Fruit fly (Drosophila melanogaster) whole organism, embryonic: ENCODE data around the gene CG34269.

Source experiments
- Atf3 ChIP-seq: fragments of 200-800 bp; sonication (Bioruptor generic); optimal IDR thresholded peaks from 3 replicates; lab custom pipeline; 2016; ENCODE audit warnings: missing biosample characterization, missing genetic modification characterization
- BEAF-32 ChIP-seq: fragments of 200-800 bp; sonication (Bioruptor generic); optimal IDR thresholded peaks from 3 replicates; lab custom pipeline; 2017; ENCODE audit warnings: missing biosample characterization, missing genetic modification characterization, mild to moderate bottlenecking, moderate library complexity, missing genetic modification reagents
- CG10147 ChIP-seq: fragments of 200-800 bp; sonication (Bioruptor generic); optimal IDR thresholded peaks from 2 replicates; lab custom pipeline; 2019; ENCODE audit warnings: missing biosample characterization, mild to moderate bottlenecking, missing genetic modification characterization, moderate library complexity
- CG10267 ChIP-seq: fragments of 200-800 bp; sonication (Bioruptor generic); optimal IDR thresholded peaks from 2 replicates; lab custom pipeline; 2018; ENCODE audit warnings: missing biosample characterization, mild to moderate bottlenecking, missing genetic modification characterization, moderate library complexity
- CG11247 ChIP-seq: fragments of 200-800 bp; sonication (Bioruptor generic); IDR thresholded peaks from 2 replicates; pipeline ENCODE4 v1.3.6; 2022; ENCODE audit warnings: missing biosample characterization, missing genetic modification characterization
- CG11695 ChIP-seq: fragments of 200-800 bp; sonication (Bioruptor generic); IDR thresholded peaks from 3 replicates; pipeline ENCODE4 v1.3.6; 2022; ENCODE audit warnings: missing biosample characterization, missing genetic modification characterization
- CG12104 ChIP-seq: fragments of 200-800 bp; sonication (Bioruptor generic); optimal IDR thresholded peaks from 3 replicates; lab custom pipeline; 2016; ENCODE audit warnings: missing biosample characterization, missing genetic modification characterization
- CG12659 ChIP-seq: fragments of 200-800 bp; sonication (Bioruptor generic); optimal IDR thresholded peaks from 3 replicates; lab custom pipeline; 2017; ENCODE audit warnings: mild to moderate bottlenecking, missing biosample characterization, missing genetic modification reagents, missing genetic modification characterization
- CG14965 ChIP-seq: fragments of 200-800 bp; sonication (Bioruptor generic); optimal IDR thresholded peaks from 2 replicates; lab custom pipeline; 2016; ENCODE audit warnings: missing biosample characterization, missing genetic modification characterization, borderline replicate concordance
- CG15011 ChIP-seq: fragments of 200-800 bp; sonication (Bioruptor generic); optimal IDR thresholded peaks from 3 replicates; lab custom pipeline; 2018; ENCODE audit warnings: missing biosample characterization, mild to moderate bottlenecking, missing genetic modification characterization
- CG1603 ChIP-seq: fragments of 200-800 bp; sonication (Bioruptor generic); optimal IDR thresholded peaks from 2 replicates; lab custom pipeline; 2019; ENCODE audit warnings: missing biosample characterization, mild to moderate bottlenecking, missing genetic modification characterization, moderate library complexity
- CG1647 ChIP-seq: fragments of 200-800 bp; sonication (Bioruptor generic); optimal IDR thresholded peaks from 3 replicates; lab custom pipeline; 2016; ENCODE audit warnings: missing biosample characterization, missing genetic modification characterization
- CG17385 ChIP-seq: fragments of 200-800 bp; sonication (Bioruptor generic); optimal IDR thresholded peaks from 3 replicates; lab custom pipeline; 2018; ENCODE audit warnings: missing biosample characterization, mild to moderate bottlenecking, missing genetic modification characterization
- CG18262 ChIP-seq: fragments of 200-800 bp; optimal IDR thresholded peaks from 3 replicates; lab custom pipeline; 2019; ENCODE audit warnings: missing biosample characterization, mild to moderate bottlenecking, missing genetic modification characterization, moderate library complexity
- CG2116 ChIP-seq: fragments of 200-800 bp; sonication (Bioruptor generic); optimal IDR thresholded peaks from 3 replicates; lab custom pipeline; 2018; ENCODE audit warnings: missing biosample characterization, mild to moderate bottlenecking, missing genetic modification characterization
- CG31441 ChIP-seq: fragments of 200-800 bp; sonication (Bioruptor generic); IDR thresholded peaks from 2 replicates; pipeline ENCODE4 v1.3.6; 2022; ENCODE audit warnings: missing biosample characterization, missing genetic modification characterization
- CG3281 ChIP-seq: fragments of 200-800 bp; sonication (Bioruptor generic); optimal IDR thresholded peaks from 3 replicates; lab custom pipeline; 2017; ENCODE audit warnings: missing biosample characterization, mild to moderate bottlenecking, missing genetic modification characterization
- CG33213 ChIP-seq: fragments of 200-800 bp; sonication (Bioruptor generic); optimal IDR thresholded peaks from 3 replicates; lab custom pipeline; 2016; ENCODE audit warnings: missing biosample characterization, missing genetic modification characterization
- CG4328 ChIP-seq: fragments of 200-800 bp; sonication (Bioruptor generic); optimal IDR thresholded peaks from 3 replicates; lab custom pipeline; 2017; ENCODE audit warnings: missing biosample characterization, missing genetic modification reagents, missing genetic modification characterization
- CG6683 ChIP-seq: fragments of 200-800 bp; sonication (Bioruptor generic); optimal IDR thresholded peaks from 2 replicates; lab custom pipeline; 2017; ENCODE audit warnings: missing biosample characterization, mild to moderate bottlenecking, missing genetic modification characterization, missing genetic modification reagents
- CG9876 ChIP-seq: fragments of 200-800 bp; sonication (Bioruptor generic); optimal IDR thresholded peaks from 2 replicates; lab custom pipeline; 2016; ENCODE audit warnings: missing biosample characterization, missing genetic modification characterization
- CG9932 ChIP-seq: fragments of 200-800 bp; sonication (Bioruptor generic); IDR thresholded peaks from 2 replicates; pipeline ENCODE4 v1.3.6; 2022; ENCODE audit warnings: missing biosample characterization, missing genetic modification characterization
- E2f1 ChIP-seq: fragments of 200-800 bp; sonication (Bioruptor generic); IDR thresholded peaks from 2 replicates; pipeline ENCODE4 v1.3.6; 2022; ENCODE audit warnings: missing biosample characterization, missing genetic modification characterization
- Gug ChIP-seq: fragments of 200-800 bp; sonication (Bioruptor generic); IDR thresholded peaks from 4 replicates; pipeline ENCODE4 v1.3.6; 2022; ENCODE audit warnings: missing biosample characterization, missing genetic modification characterization
- H2.0 ChIP-seq: fragments of 200-800 bp; sonication (Bioruptor generic); IDR thresholded peaks from 2 replicates; pipeline ENCODE4 v1.3.6; 2022; ENCODE audit warnings: missing biosample characterization, missing genetic modification characterization
- HLH3B ChIP-seq: fragments of 200-800 bp; sonication (Bioruptor generic); IDR thresholded peaks from 2 replicates; pipeline ENCODE4 v1.3.6; 2022; ENCODE audit warnings: missing biosample characterization, missing genetic modification characterization
- Kr ChIP-seq: fragments of 200-800 bp; sonication (Bioruptor generic); optimal IDR thresholded peaks from 2 replicates; lab custom pipeline; 2017; ENCODE audit warnings: missing biosample characterization, mild to moderate bottlenecking, missing genetic modification characterization
- Lim3 ChIP-seq: fragments of 200-800 bp; sonication (Bioruptor generic); IDR thresholded peaks from 2 replicates; pipeline ENCODE4 v1.3.6; 2022; ENCODE audit warnings: missing biosample characterization, missing genetic modification characterization
- MESR4 ChIP-seq: fragments of 200-800 bp; sonication (Bioruptor generic); optimal IDR thresholded peaks from 2 replicates; lab custom pipeline; 2018; ENCODE audit warnings: missing biosample characterization, mild to moderate bottlenecking, missing genetic modification characterization, moderate library complexity
- Meics ChIP-seq: fragments of 200-800 bp; sonication (Bioruptor generic); optimal IDR thresholded peaks from 2 replicates; lab custom pipeline; 2017; ENCODE audit warnings: missing biosample characterization, mild to moderate bottlenecking, missing genetic modification characterization
- Poxn ChIP-seq: fragments of 200-800 bp; sonication (Bioruptor generic); IDR thresholded peaks from 2 replicates; pipeline ENCODE4 v1.3.6; 2022; ENCODE audit warnings: missing biosample characterization, missing genetic modification characterization
- cwo ChIP-seq: fragments of 200-800 bp; sonication (Bioruptor generic); optimal IDR thresholded peaks from 3 replicates; lab custom pipeline; 2017; ENCODE audit warnings: missing biosample characterization, missing genetic modification characterization, mild to moderate bottlenecking, moderate library complexity, missing genetic modification reagents
- da ChIP-seq: fragments of 200-800 bp; sonication (Bioruptor generic); optimal IDR thresholded peaks from 2 replicates; lab custom pipeline; 2016; ENCODE audit warnings: missing biosample characterization, missing genetic modification characterization
- dpn ChIP-seq, 2 experiments: fragments of 200-800 bp; sonication (Bioruptor generic); optimal IDR thresholded peaks; 3 replicates each; lab custom pipeline; 2016; ENCODE audit warnings: missing biosample characterization in 2 of 2, missing genetic modification characterization in 2 of 2
- fru ChIP-seq: fragments of >200 bp; optimal IDR thresholded peaks from 2 replicates; lab custom pipeline; 2017
- fu2 ChIP-seq: fragments of 200-800 bp; sonication (Bioruptor generic); optimal IDR thresholded peaks from 2 replicates; lab custom pipeline; 2016; ENCODE audit warnings: missing biosample characterization, missing genetic modification characterization
- h ChIP-seq: fragments of >200 bp; optimal IDR thresholded peaks from 2 replicates; lab custom pipeline; 2017
- ham ChIP-seq: fragments of 200-800 bp; sonication (Bioruptor generic); IDR thresholded peaks from 2 replicates; pipeline ENCODE4 v1.3.6; 2022; ENCODE audit warnings: missing biosample characterization, missing genetic modification characterization
- hb ChIP-seq: fragments of 200-800 bp; sonication (Bioruptor generic); IDR thresholded peaks from 3 replicates; pipeline ENCODE4 v1.3.6; 2022; ENCODE audit warnings: missing biosample characterization, missing genetic modification characterization; ENCODE audit not compliant: partially characterized antibody
- kni ChIP-seq: fragments of 200-800 bp; sonication (Bioruptor generic); optimal IDR thresholded peaks from 3 replicates; lab custom pipeline; 2017; ENCODE audit warnings: mild to moderate bottlenecking, missing biosample characterization, missing genetic modification reagents, missing genetic modification characterization
- lola ChIP-seq, 3 experiments: fragments of >200 bp in 2 of 3; fragments of 200-800 bp in 1 of 3; sonication (Bioruptor generic) in 1 of 3; optimal IDR thresholded peaks; 2 replicates each; lab custom pipeline; 2017 to 2019; ENCODE audit warnings: missing biosample characterization in 3 of 3, missing genetic modification characterization in 3 of 3, mild to moderate bottlenecking in 1 of 3, moderate library complexity in 1 of 3
- mam ChIP-seq: fragments of 200-800 bp; sonication (Bioruptor generic); optimal IDR thresholded peaks from 3 replicates; lab custom pipeline; 2016; ENCODE audit warnings: missing biosample characterization, missing genetic modification characterization
- mirr ChIP-seq: fragments of 200-800 bp; sonication (Bioruptor generic); optimal IDR thresholded peaks from 3 replicates; lab custom pipeline; 2018; ENCODE audit warnings: missing biosample characterization, mild to moderate bottlenecking, missing genetic modification characterization
- pfk ChIP-seq: fragments of 200-800 bp; sonication (Bioruptor generic); optimal IDR thresholded peaks from 2 replicates; lab custom pipeline; 2018; ENCODE audit warnings: missing biosample characterization, mild to moderate bottlenecking, missing genetic modification characterization, moderate library complexity
- repo ChIP-seq: fragments of 200-800 bp; sonication (Bioruptor generic); optimal IDR thresholded peaks from 2 replicates; lab custom pipeline; 2016; ENCODE audit warnings: missing biosample characterization, missing genetic modification characterization
- run ChIP-seq: fragments of 200-800 bp; sonication (Bioruptor generic); optimal IDR thresholded peaks from 3 replicates; lab custom pipeline; 2018; ENCODE audit warnings: missing biosample characterization, mild to moderate bottlenecking, missing genetic modification characterization
- sc ChIP-seq, 3 experiments: fragments of >200 bp in 2 of 3; fragments of 200-800 bp in 1 of 3; sonication (Bioruptor generic) in 1 of 3; optimal IDR thresholded peaks; 2 replicates in 2 of 3; 3 replicates in 1 of 3; lab custom pipeline; 2017; ENCODE audit warnings: mild to moderate bottlenecking in 1 of 3, missing biosample characterization in 1 of 3, missing genetic modification characterization in 1 of 3, missing genetic modification reagents in 1 of 3
- ssp ChIP-seq: fragments of 200-800 bp; sonication (Bioruptor generic); IDR thresholded peaks from 2 replicates; pipeline ENCODE4 v1.3.6; 2022; ENCODE audit warnings: missing biosample characterization, missing genetic modification characterization
- stc ChIP-seq: fragments of 200-800 bp; sonication (Bioruptor generic); IDR thresholded peaks from 2 replicates; pipeline ENCODE4 v1.3.6; 2022; ENCODE audit warnings: missing biosample characterization, missing genetic modification characterization
- unpg ChIP-seq: fragments of 200-800 bp; sonication (Bioruptor generic); optimal IDR thresholded peaks from 3 replicates; lab custom pipeline; 2018; ENCODE audit warnings: missing biosample characterization, mild to moderate bottlenecking, missing genetic modification characterization, moderate library complexity
- zf30C ChIP-seq: fragments of 200-800 bp; sonication (Bioruptor generic); optimal IDR thresholded peaks from 3 replicates; lab custom pipeline; 2018; ENCODE audit warnings: missing biosample characterization, mild to moderate bottlenecking, missing genetic modification characterization
- zfh1 ChIP-seq: fragments of 200-800 bp; sonication (Bioruptor generic); IDR thresholded peaks from 3 replicates; pipeline ENCODE4 v1.3.6; 2022; ENCODE audit warnings: missing biosample characterization, missing genetic modification characterization

The CG34269 gene

DNA sequence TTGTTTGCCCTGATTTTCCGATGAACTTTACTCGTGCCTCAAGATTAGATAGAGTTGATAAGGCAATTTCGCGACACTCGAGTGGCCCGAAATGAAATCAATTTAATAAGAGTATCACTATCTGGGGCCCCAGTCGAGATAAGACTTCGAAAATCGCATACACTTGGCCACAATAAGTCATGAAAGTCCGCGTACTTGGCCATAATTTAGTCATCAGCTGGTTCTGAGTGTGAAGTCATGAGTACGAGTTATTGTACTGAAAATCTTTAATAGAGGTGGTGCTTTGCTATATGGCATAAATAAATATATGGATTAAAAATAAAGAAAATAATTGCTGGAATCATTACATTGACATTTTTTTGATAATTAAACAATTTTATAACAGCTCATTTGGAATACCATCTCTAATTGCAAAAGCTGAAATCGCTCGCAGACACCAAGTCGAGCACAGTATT, 16.4 kb upstream of the CG34269 start (continued):
- no peak for TF ChIP-seq Poxn (GFP tag; lab: Robert Waterston, UW)
- TF ChIP-seq unpg: no peak
- TF ChIP-seq sc (optimal IDR thresholded peaks at IDR 0.05; lab: Kevin White, UChicago): no peak
- no peak for TF ChIP-seq sc (GFP tag; optimal IDR thresholded peaks at IDR 0.05; lab: Kevin White, UChicago)
- TF ChIP-seq CG2116 (GFP tag; lab: Kevin White, UChicago): no peak
- peak; percentile 64 for TF ChIP-seq mirr (GFP tag; lab: Kevin White, UChicago)
- TF ChIP-seq Kr (GFP tag; lab: Kevin White, UChicago): no peak
- peak; percentile 48 for TF ChIP-seq CG9932 (GFP tag; lab: Robert Waterston, UW)
- TF ChIP-seq CG14965 (GFP tag; lab: Kevin White, UChicago): no peak
- TF ChIP-seq CG10147 (GFP tag; lab: Kevin White, UChicago): no peak
- no peak for TF ChIP-seq mam (GFP tag; lab: Kevin White, UChicago)
- no peak for TF ChIP-seq H2.0
- TF ChIP-seq hb (GFP tag; lab: Robert Waterston, UW): no peak
- no peak for TF ChIP-seq CG11695
- TF ChIP-seq CG1647 (GFP tag; lab: Kevin White, UChicago): no peak
- no peak for TF ChIP-seq zf30C (GFP tag; lab: Kevin White, UChicago)
- no peak for TF ChIP-seq CG10267
- TF ChIP-seq CG1603 (tag; lab: Kevin White, UChicago): no peak
- no peak for TF ChIP-seq Gug (GFP tag; lab: Robert Waterston, UW)
- TF ChIP-seq kni (GFP tag; lab: Kevin White, UChicago): no peak
- TF ChIP-seq Lim3: no peak
- no peak for TF ChIP-seq run
- no peak for TF ChIP-seq MESR4 (GFP tag; lab: Kevin White, UChicago)
- no peak for TF ChIP-seq ssp
- no peak for TF ChIP-seq CG31441 (GFP tag; lab: Robert Waterston, UW)
- no peak for TF ChIP-seq BEAF-32
- no peak for TF ChIP-seq CG4328 (GFP tag; lab: Kevin White, UChicago)
- no peak for TF ChIP-seq da (GFP tag; lab: Kevin White, UChicago)
- TF ChIP-seq zfh1: no peak
- TF ChIP-seq repo (GFP tag; lab: Kevin White, UChicago): no peak
- TF ChIP-seq CG15011 (GFP tag; lab: Kevin White, UChicago): no peak
- TF ChIP-seq pfk: no peak
- no peak for TF ChIP-seq ham (GFP tag; lab: Robert Waterston, UW)
- TF ChIP-seq CG6683 (GFP tag; lab: Kevin White, UChicago): no peak
- no peak for TF ChIP-seq CG9876 (GFP tag; lab: Kevin White, UChicago)
- TF ChIP-seq fru (lab: Kevin White, UChicago): no peak
- peak; percentile 17 for TF ChIP-seq CG12659 (GFP tag; lab: Kevin White, UChicago)
- TF ChIP-seq CG11247: no peak
- no peak for TF ChIP-seq Atf3 (GFP tag; lab: Kevin White, UChicago)
- TF ChIP-seq HLH3B: no peak
- TF ChIP-seq lola (GFP tag; optimal IDR thresholded peaks at IDR 0.05; lab: Kevin White, UChicago): no peak
- TF ChIP-seq CG3281 (GFP tag; lab: Kevin White, UChicago): peak; percentile 31
- no peak for TF ChIP-seq CG18262
- no peak for TF ChIP-seq dpn (GFP tag; optimal IDR thresholded peaks at IDR 0.05; lab: Kevin White, UChicago)
- no peak for TF ChIP-seq fu2 (GFP tag; lab: Kevin White, UChicago)
- no peak for TF ChIP-seq E2f1 (GFP tag; lab: Robert Waterston, UW)
- TF ChIP-seq CG33213 (GFP tag; lab: Kevin White, UChicago): no peak
- peak; percentile 60 for TF ChIP-seq cwo (GFP tag; lab: Kevin White, UChicago)
- no peak for TF ChIP-seq stc (GFP tag; lab: Robert Waterston, UW)
- TF ChIP-seq CG12104: no peak
- peak; percentile 29 for TF ChIP-seq Meics (GFP tag; lab: Kevin White, UChicago)
- TF ChIP-seq CG17385 (GFP tag; lab: Kevin White, UChicago): peak; percentile 11
- no peak for TF ChIP-seq h (lab: Kevin White, UChicago)
